Fruit fly (Drosophila melanogaster) whole organism, embryonic: ENCODE data around the gene sra.

Experiments
- B-H2 ChIP-seq: fragments of 200-800 bp; sonication (Bioruptor generic); optimal IDR thresholded peaks from 2 replicates; lab custom pipeline; 2018; ENCODE audit warnings: missing biosample characterization, mild to moderate bottlenecking, missing genetic modification characterization
- Blimp-1 ChIP-seq: fragments of 200-800 bp; sonication (Bioruptor generic); optimal IDR thresholded peaks from 3 replicates; lab custom pipeline; 2018; ENCODE audit warnings: missing biosample characterization, missing genetic modification characterization, mild to moderate bottlenecking, moderate library complexity, missing genetic modification reagents
- CG11723 ChIP-seq: fragments of 200-800 bp; sonication (Bioruptor generic); optimal IDR thresholded peaks from 2 replicates; lab custom pipeline; 2017; ENCODE audit warnings: missing biosample characterization, mild to moderate bottlenecking, missing genetic modification characterization
- CG12236 ChIP-seq: fragments of 200-800 bp; sonication (Bioruptor generic); optimal IDR thresholded peaks from 2 replicates; lab custom pipeline; 2016; ENCODE audit warnings: missing biosample characterization, missing genetic modification characterization
- CG13296 ChIP-seq: fragments of 200-800 bp; sonication (Bioruptor generic); optimal IDR thresholded peaks from 3 replicates; lab custom pipeline; 2018; ENCODE audit warnings: missing biosample characterization, mild to moderate bottlenecking, missing genetic modification characterization
- CG13624 ChIP-seq: fragments of 200-800 bp; sonication (Bioruptor generic); optimal IDR thresholded peaks from 2 replicates; lab custom pipeline; 2016; ENCODE audit warnings: missing biosample characterization, missing genetic modification characterization
- CG30431 ChIP-seq: fragments of 200-800 bp; sonication (Bioruptor generic); optimal IDR thresholded peaks from 2 replicates; lab custom pipeline; 2017; ENCODE audit warnings: missing biosample characterization, missing genetic modification characterization
- CG31365 ChIP-seq: fragments of 200-800 bp; sonication (Bioruptor generic); optimal IDR thresholded peaks from 2 replicates; lab custom pipeline; 2018; ENCODE audit warnings: missing biosample characterization, mild to moderate bottlenecking, missing genetic modification characterization
- CG31388 ChIP-seq: fragments of 200-800 bp; sonication (Bioruptor generic); optimal IDR thresholded peaks from 2 replicates; lab custom pipeline; 2016; ENCODE audit warnings: missing biosample characterization, missing genetic modification characterization
- CG34224 ChIP-seq: fragments of 200-800 bp; sonication (Bioruptor generic); IDR thresholded peaks from 3 replicates; pipeline ENCODE4 v1.3.6; 2022; ENCODE audit warnings: missing biosample characterization, missing genetic modification characterization; ENCODE audit not compliant: partially characterized antibody
- CG4282 ChIP-seq: fragments of 200-800 bp; sonication (Bioruptor generic); optimal IDR thresholded peaks from 2 replicates; lab custom pipeline; 2016; ENCODE audit warnings: missing biosample characterization, missing genetic modification characterization
- CG4404 ChIP-seq: fragments of 200-800 bp; sonication (Bioruptor generic); IDR thresholded peaks from 2 replicates; pipeline ENCODE4 v1.3.6; 2022; ENCODE audit warnings: missing biosample characterization, missing genetic modification characterization
- CG4424 ChIP-seq: fragments of 200-800 bp; sonication (Bioruptor generic); optimal IDR thresholded peaks from 3 replicates; lab custom pipeline; 2016; ENCODE audit warnings: missing biosample characterization, missing genetic modification characterization
- CG4707 ChIP-seq: fragments of 200-800 bp; sonication (Bioruptor generic); optimal IDR thresholded peaks from 2 replicates; lab custom pipeline; 2018; ENCODE audit warnings: missing biosample characterization, mild to moderate bottlenecking, missing genetic modification characterization, moderate library complexity
- CG6854 ChIP-seq: fragments of 200-800 bp; sonication (Bioruptor generic); optimal IDR thresholded peaks from 3 replicates; lab custom pipeline; 2017; ENCODE audit warnings: missing biosample characterization, mild to moderate bottlenecking, missing genetic modification characterization
- CG9437 ChIP-seq: fragments of 200-800 bp; sonication (Bioruptor generic); optimal IDR thresholded peaks from 2 replicates; lab custom pipeline; 2018; ENCODE audit warnings: missing biosample characterization, mild to moderate bottlenecking, missing genetic modification characterization
- CG9727 ChIP-seq: fragments of 200-800 bp; sonication (Bioruptor generic); optimal IDR thresholded peaks from 3 replicates; lab custom pipeline; 2017; ENCODE audit warnings: missing biosample characterization, mild to moderate bottlenecking, missing genetic modification characterization
- CG9876 ChIP-seq: fragments of 200-800 bp; sonication (Bioruptor generic); optimal IDR thresholded peaks from 2 replicates; lab custom pipeline; 2016; ENCODE audit warnings: missing biosample characterization, missing genetic modification characterization
- Dfd ChIP-seq, 2 experiments: fragments of >200 bp; optimal IDR thresholded peaks; 2 replicates each; lab custom pipeline; 2017; ENCODE audit warnings: missing biosample characterization in 2 of 2, missing genetic modification characterization in 2 of 2
- Ets65A ChIP-seq: fragments of 200-800 bp; sonication (Bioruptor generic); peaks from one replicate; lab custom pipeline; 2016; ENCODE audit warnings: missing biosample characterization, missing genetic modification characterization
- Fer2 ChIP-seq: fragments of 200-800 bp; sonication (Bioruptor generic); optimal IDR thresholded peaks from 2 replicates; lab custom pipeline; 2018; ENCODE audit warnings: missing biosample characterization, mild to moderate bottlenecking, missing genetic modification characterization, moderate library complexity
- Gug ChIP-seq: fragments of 200-800 bp; sonication (Bioruptor generic); IDR thresholded peaks from 4 replicates; pipeline ENCODE4 v1.3.6; 2022; ENCODE audit warnings: missing biosample characterization, missing genetic modification characterization
- HmgZ ChIP-seq: fragments of 200-800 bp; sonication (Bioruptor generic); optimal IDR thresholded peaks from 2 replicates; lab custom pipeline; 2018; ENCODE audit warnings: missing biosample characterization, mild to moderate bottlenecking, missing genetic modification characterization
- Jarid2 ChIP-seq: fragments of 200-800 bp; sonication (Bioruptor generic); optimal IDR thresholded peaks from 3 replicates; lab custom pipeline; 2017; ENCODE audit warnings: mild to moderate bottlenecking, missing biosample characterization, missing genetic modification reagents, missing genetic modification characterization
- Oaz ChIP-seq: fragments of 200-800 bp; sonication (Bioruptor generic); IDR thresholded peaks from 2 replicates; pipeline ENCODE4 v1.3.6; 2022; ENCODE audit warnings: missing biosample characterization, missing genetic modification characterization
- bigmax ChIP-seq: fragments of 200-800 bp; sonication (Bioruptor generic); optimal IDR thresholded peaks from 2 replicates; lab custom pipeline; 2018; ENCODE audit warnings: missing biosample characterization, mild to moderate bottlenecking, missing genetic modification characterization
- chn ChIP-seq: fragments of 200-800 bp; sonication (Bioruptor generic); optimal IDR thresholded peaks from 2 replicates; lab custom pipeline; 2016; ENCODE audit warnings: missing biosample characterization, missing genetic modification characterization
- crp ChIP-seq, 2 experiments: fragments of 200-800 bp; sonication (Bioruptor generic); optimal IDR thresholded peaks; 2 replicates in 1 of 2; 3 replicates in 1 of 2; lab custom pipeline; 2017; ENCODE audit warnings: missing biosample characterization in 2 of 2, missing genetic modification characterization in 2 of 2, mild to moderate bottlenecking in 1 of 2, moderate library complexity in 1 of 2
- cwo ChIP-seq: fragments of 200-800 bp; sonication (Bioruptor generic); optimal IDR thresholded peaks from 3 replicates; lab custom pipeline; 2017; ENCODE audit warnings: missing biosample characterization, missing genetic modification characterization, mild to moderate bottlenecking, moderate library complexity, missing genetic modification reagents
- emc ChIP-seq: fragments of 200-800 bp; sonication (Bioruptor generic); optimal IDR thresholded peaks from 2 replicates; lab custom pipeline; 2016; ENCODE audit warnings: missing biosample characterization, missing genetic modification characterization
- en ChIP-seq: fragments of 200-800 bp; sonication (Bioruptor generic); optimal IDR thresholded peaks from 2 replicates; lab custom pipeline; 2016; ENCODE audit warnings: missing biosample characterization, missing genetic modification characterization
- exex ChIP-seq: fragments of 200-800 bp; sonication (Bioruptor generic); optimal IDR thresholded peaks from 4 replicates; lab custom pipeline; 2018; ENCODE audit warnings: missing biosample characterization, mild to moderate bottlenecking, missing genetic modification characterization, moderate library complexity
- grau ChIP-seq: fragments of 200-800 bp; optimal IDR thresholded peaks from 3 replicates; lab custom pipeline; 2019; ENCODE audit warnings: missing biosample characterization, mild to moderate bottlenecking, missing genetic modification characterization, moderate library complexity
- gsb-n ChIP-seq: fragments of 200-800 bp; sonication (Bioruptor generic); optimal IDR thresholded peaks from 3 replicates; lab custom pipeline; 2018; ENCODE audit warnings: missing biosample characterization, mild to moderate bottlenecking, missing genetic modification characterization
- jing ChIP-seq: fragments of 200-800 bp; sonication (Bioruptor generic); optimal IDR thresholded peaks from 2 replicates; lab custom pipeline; 2018; ENCODE audit warnings: missing biosample characterization, mild to moderate bottlenecking, missing genetic modification characterization
- kni ChIP-seq: fragments of 200-800 bp; sonication (Bioruptor generic); optimal IDR thresholded peaks from 3 replicates; lab custom pipeline; 2017; ENCODE audit warnings: mild to moderate bottlenecking, missing biosample characterization, missing genetic modification reagents, missing genetic modification characterization
- knrl ChIP-seq: fragments of 200-800 bp; sonication (Bioruptor generic); IDR thresholded peaks from 3 replicates; pipeline ENCODE4 v1.3.6; 2022; ENCODE audit warnings: missing biosample characterization, missing genetic modification characterization; ENCODE audit not compliant: partially characterized antibody
- lmd ChIP-seq: fragments of 200-800 bp; sonication (Bioruptor generic); IDR thresholded peaks from 2 replicates; pipeline ENCODE4 v1.3.6; 2022; ENCODE audit warnings: missing biosample characterization, missing genetic modification characterization
- lov ChIP-seq, 2 experiments: fragments of 200-800 bp in 1 of 2; fragments of >200 bp in 1 of 2; sonication (Bioruptor generic) in 1 of 2; IDR thresholded peaks in 1 of 2; optimal IDR thresholded peaks in 1 of 2; 2 replicates in 1 of 2; 3 replicates in 1 of 2; pipeline versions ENCODE4 v1.3.6 to Lab custom; 2017 to 2022; ENCODE audit warnings: missing biosample characterization in 1 of 2, missing genetic modification characterization in 1 of 2
- psq ChIP-seq: fragments of 200-800 bp; sonication (Bioruptor generic); optimal IDR thresholded peaks from 2 replicates; lab custom pipeline; 2017; ENCODE audit warnings: missing biosample characterization, missing genetic modification characterization
- pzg ChIP-seq: fragments of 200-800 bp; sonication (Bioruptor generic); optimal IDR thresholded peaks from 3 replicates; lab custom pipeline; 2018; ENCODE audit warnings: missing biosample characterization, mild to moderate bottlenecking, missing genetic modification characterization, moderate library complexity
- tna ChIP-seq: fragments of 200-800 bp; sonication (Bioruptor generic); IDR thresholded peaks from 2 replicates; pipeline ENCODE4 v1.3.6; 2022; ENCODE audit warnings: missing biosample characterization, missing genetic modification characterization; ENCODE audit not compliant: partially characterized antibody
- trh ChIP-seq: fragments of 200-800 bp; sonication (Bioruptor generic); optimal IDR thresholded peaks from 2 replicates; lab custom pipeline; 2016; ENCODE audit warnings: missing biosample characterization, missing genetic modification characterization
- zfh1 ChIP-seq: fragments of 200-800 bp; sonication (Bioruptor generic); IDR thresholded peaks from 3 replicates; pipeline ENCODE4 v1.3.6; 2022; ENCODE audit warnings: missing biosample characterization, missing genetic modification characterization

The sra gene

DNA sequence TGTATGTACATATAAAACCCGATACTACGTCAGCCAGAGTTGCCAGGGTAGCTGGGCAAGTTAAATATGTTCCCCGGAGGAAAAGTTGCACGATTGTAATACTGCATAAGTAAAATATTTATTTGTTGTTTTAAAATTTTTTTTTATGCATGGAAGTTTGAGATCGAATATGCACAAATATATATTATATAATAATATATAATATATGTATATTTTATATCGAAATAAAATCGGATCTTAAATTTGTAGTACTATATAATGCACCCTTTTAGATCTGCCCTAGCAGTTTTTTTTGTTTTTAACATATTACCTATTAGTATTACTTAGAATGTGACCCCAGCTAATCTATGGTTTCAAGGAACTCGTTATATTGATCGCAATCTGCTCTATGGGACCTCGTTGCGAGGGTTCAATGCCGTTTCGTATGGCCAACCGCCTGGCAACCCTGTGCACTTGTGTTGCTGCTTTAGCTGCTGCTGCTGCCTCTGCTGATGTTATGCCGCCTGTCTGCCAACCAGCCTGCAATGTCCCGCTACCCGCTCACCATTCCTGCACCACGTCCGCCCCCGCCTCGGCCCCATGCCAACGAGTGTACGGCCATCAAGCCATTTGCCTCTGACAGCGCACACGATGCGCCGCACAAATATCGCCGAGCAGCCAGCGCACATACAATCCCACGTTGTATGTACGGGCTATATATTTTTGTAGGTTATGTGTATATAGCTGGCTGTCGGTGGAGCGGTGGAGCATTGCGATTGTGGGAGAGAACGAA, 49.3 kb downstream of the sra start (continued):
- peak; percentile 98 for TF ChIP-seq CG9727 (GFP tag; lab: Kevin White, UChicago)
- TF ChIP-seq CG4282 (GFP tag; lab: Kevin White, UChicago), result peak; percentile 37
- no peak for TF ChIP-seq pzg (GFP tag; lab: Kevin White, UChicago)
- TF ChIP-seq CG4424 (GFP tag; lab: Kevin White, UChicago), result peak; percentile 88
- peak; percentile 75 for TF ChIP-seq Fer2
- peak; percentile 93 for TF ChIP-seq Gug (GFP tag; lab: Robert Waterston, UW)
- peak; percentile 64 for TF ChIP-seq Jarid2 (GFP tag; lab: Kevin White, UChicago)
- peak; percentile 75 for TF ChIP-seq Blimp-1 (GFP tag; lab: Kevin White, UChicago)

DNA sequence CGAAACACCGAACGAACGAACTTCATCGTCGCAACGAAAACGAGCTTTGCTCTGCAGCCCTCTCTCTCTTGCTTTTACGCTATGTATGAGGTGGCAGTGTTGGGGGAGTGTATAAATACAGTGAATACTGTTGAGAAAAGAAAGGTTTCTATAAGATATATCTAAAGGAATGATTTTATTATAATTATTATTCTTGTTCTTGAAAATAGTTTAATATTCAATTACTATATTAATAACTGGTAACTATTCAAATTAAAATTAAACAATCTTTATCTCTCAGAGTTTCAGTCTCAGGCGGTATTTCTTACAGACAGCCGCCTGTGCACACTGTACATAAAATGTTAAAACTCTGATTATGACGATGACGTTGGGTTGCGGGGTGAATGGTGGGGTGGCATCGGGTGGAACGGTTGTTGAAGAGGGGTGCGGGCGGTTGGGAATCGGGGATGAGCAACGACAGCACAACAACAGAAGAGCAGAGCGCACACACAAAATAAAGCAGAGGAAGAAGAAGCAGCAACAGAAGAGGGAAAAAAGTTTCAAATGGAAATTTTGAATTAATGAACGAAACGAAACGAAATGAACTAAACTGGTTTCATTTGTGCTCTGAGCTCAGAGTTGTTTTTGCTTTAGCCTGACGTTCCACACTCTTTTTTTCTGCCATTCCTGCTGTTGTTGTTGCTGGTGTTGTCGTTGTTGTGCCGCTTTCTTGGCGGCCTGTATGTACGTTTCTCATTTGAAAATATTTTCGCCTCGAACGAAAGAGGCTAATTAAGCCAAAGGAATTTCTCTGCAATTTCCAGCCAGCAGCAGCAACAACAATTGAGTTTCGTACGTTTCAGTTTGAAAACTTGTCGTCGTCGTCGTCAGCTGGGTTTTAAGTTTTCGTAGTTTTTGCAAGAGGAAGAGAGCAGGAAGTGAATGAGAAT, 50.2 kb downstream of the sra start:
- TF ChIP-seq Gug (GFP tag; lab: Robert Waterston, UW), result peak; percentile 98
- TF ChIP-seq cwo (GFP tag; lab: Kevin White, UChicago), result peak; percentile 96
- TF ChIP-seq trh (GFP tag; lab: Kevin White, UChicago), result peak; percentile 94
- TF ChIP-seq Dfd (GFP tag; optimal IDR thresholded peaks at IDR 0.05; lab: Kevin White, UChicago), result no peak
- TF ChIP-seq crp (GFP tag; optimal IDR thresholded peaks at IDR 0.05; lab: Kevin White, UChicago), result peak in 1 of 2 experiments; percentile 65
- TF ChIP-seq CG34224 (GFP tag; lab: Robert Waterston, UW), result no peak
- TF ChIP-seq CG13624 (GFP tag; lab: Kevin White, UChicago), result peak; percentile 74
- no peak for TF ChIP-seq tna (GFP tag; lab: Robert Waterston, UW)
- peak; percentile 96 for TF ChIP-seq B-H2 (GFP tag; lab: Kevin White, UChicago)
- peak; percentile 94 for TF ChIP-seq exex
- TF ChIP-seq CG31388 (GFP tag; lab: Kevin White, UChicago), result peak; percentile 90
- TF ChIP-seq en, result peak; percentile 38
- TF ChIP-seq lmd (GFP tag; lab: Robert Waterston, UW), result no peak
- TF ChIP-seq Ets65A (GFP tag; lab: Kevin White, UChicago), result peak; percentile 97
- no peak for TF ChIP-seq bigmax (GFP tag; lab: Kevin White, UChicago)
- peak; percentile 94 for TF ChIP-seq psq (GFP tag; lab: Kevin White, UChicago)
- TF ChIP-seq grau (tag; lab: Kevin White, UChicago), result peak; percentile 100
- TF ChIP-seq HmgZ (tag; lab: Kevin White, UChicago), result peak; percentile 94
- peak; percentile 92 for TF ChIP-seq CG30431
- TF ChIP-seq CG9876 (GFP tag; lab: Kevin White, UChicago), result peak; percentile 61
- peak; percentile 92 for TF ChIP-seq chn (GFP tag; lab: Kevin White, UChicago)
- no peak for TF ChIP-seq CG4404
- peak; percentile 75 for TF ChIP-seq CG31365 (tag; lab: Kevin White, UChicago)
- peak; percentile 94 for TF ChIP-seq CG11723
- TF ChIP-seq lov (optimal IDR thresholded peaks at IDR 0.05; lab: Kevin White, UChicago), result no peak
- TF ChIP-seq lov (GFP tag; IDR thresholded peaks at IDR 0.05; lab: Robert Waterston, UW), result no peak
- peak; percentile 95 for TF ChIP-seq CG6854
- no peak for TF ChIP-seq knrl (GFP tag; lab: Robert Waterston, UW)
- TF ChIP-seq jing, result peak; percentile 89
- TF ChIP-seq emc (GFP tag; lab: Kevin White, UChicago), result peak; percentile 48
- peak; percentile 98 for TF ChIP-seq CG13296 (GFP tag; lab: Kevin White, UChicago)
- TF ChIP-seq gsb-n (tag; lab: Kevin White, UChicago), result peak; percentile 99
- TF ChIP-seq CG4707 (GFP tag; lab: Kevin White, UChicago), result peak; percentile 90
- TF ChIP-seq CG12236 (GFP tag; lab: Kevin White, UChicago), result peak; percentile 15
- no peak for TF ChIP-seq Oaz
- peak; percentile 94 for TF ChIP-seq CG9437
- TF ChIP-seq zfh1, result no peak
- TF ChIP-seq kni (GFP tag; lab: Kevin White, UChicago), result peak; percentile 96
